Worm (Caenorhabditis elegans): ENCODE data around the gene spin-2.

- no peak for TF ChIP-seq hmg-4 (GFP tag; optimal IDR thresholded peaks at IDR 0.05)
- TF ChIP-seq hmbx-1 (tag; optimal IDR thresholded peaks at IDR 0.05), result no peak
- TF ChIP-seq ama-1 (optimal IDR thresholded peaks at IDR 0.05), result no peak
- no peak for TF ChIP-seq hnd-1 (tag; optimal IDR thresholded peaks at IDR 0.05)
- no peak for TF ChIP-seq ceh-13 (GFP tag; optimal IDR thresholded peaks at IDR 0.05)
These were observed 29.9 kb downstream of the spin-2 start for ce11 chrIV:13116679-13117078.
